Worm (Caenorhabditis elegans) whole organism, midembryonic: ENCODE results near the gene D1079.1.

Experiments used
- ref-1 ChIP-seq: fragments of 200-800 bp; sonication (Bioruptor generic); conservative IDR thresholded peaks from 2 replicates; pipeline ENCODE4 v1.3.6; 2022; ENCODE audit warnings: missing genetic modification reagents, missing genetic modification characterization, missing compliant biosample characterization
- ztf-29 ChIP-seq: fragments of 200-800 bp; sonication (Bioruptor generic); IDR thresholded peaks from 2 replicates; pipeline ENCODE4 v1.3.6; 2022; ENCODE audit warnings: missing genetic modification reagents, missing genetic modification characterization, missing compliant biosample characterization

DNA sequence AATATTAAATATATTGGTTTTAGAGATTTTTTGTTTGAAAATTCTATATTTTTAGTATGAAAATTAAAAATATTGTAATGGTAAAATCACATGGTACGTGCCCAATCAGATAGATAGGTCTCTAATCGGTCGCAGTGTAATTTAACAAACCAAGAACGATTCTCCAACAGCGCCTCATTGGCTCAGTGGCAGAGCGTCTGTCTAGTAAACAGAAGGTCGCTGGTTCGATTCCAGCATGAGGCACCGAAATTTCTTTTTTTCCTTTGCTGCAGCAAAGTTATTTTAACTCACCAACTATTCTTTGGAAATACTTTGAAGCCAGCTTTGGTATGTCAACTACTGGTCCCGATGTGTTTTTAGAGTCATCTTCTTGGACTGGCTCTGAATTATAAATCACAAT lies 41.9 kb downstream of the D1079.1 start:
- TF ChIP-seq ztf-29 (GFP tag; lab: Robert Waterston, UW) (no peak), ref-1 (no peak)
